Fruit fly (Drosophila melanogaster): ENCODE data around the gene CG13862.

DNA sequence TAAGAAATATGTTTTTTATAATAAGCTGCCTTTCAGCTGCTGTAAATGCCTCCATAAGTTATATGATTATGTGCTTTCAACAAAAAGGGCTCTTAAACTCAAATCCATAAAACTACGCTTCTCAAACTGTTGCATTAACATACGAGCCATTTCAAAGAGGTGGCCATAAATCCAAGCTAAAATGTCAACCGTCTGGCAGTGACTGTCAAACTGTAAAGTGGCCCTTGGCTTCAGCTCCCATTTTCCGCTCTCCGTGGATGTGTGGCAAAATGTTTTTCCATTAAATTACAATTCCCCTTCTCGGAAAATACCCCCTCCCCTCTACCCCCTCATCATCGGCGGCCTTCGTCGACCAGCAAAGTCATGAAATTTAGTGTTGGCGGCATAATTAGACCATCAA lies 10.9 kb downstream of the CG13862 start:
- TF ChIP-seq ss (GFP tag; optimal IDR thresholded peaks at IDR 0.05) (no peak), Sox102F (GFP tag; optimal IDR thresholded peaks at IDR 0.05) (no peak), acj6 (GFP tag; optimal IDR thresholded peaks at IDR 0.05) (no peak), CG32006 (GFP tag; optimal IDR thresholded peaks at IDR 0.05) (no peak), CG11902 (GFP tag; optimal IDR thresholded peaks at IDR 0.05) (no peak), Lpt (GFP tag; optimal IDR thresholded peaks at IDR 0.05) (no peak), fkh (GFP tag; optimal IDR thresholded peaks at IDR 0.05) (no peak)

Data from whole organism, prepupa.